Fruit fly (Drosophila melanogaster): Measurements from ENCODE around the gene CG11841.
A peak's percentile ranks its signal among the peaks of the same experiment; 100 is the strongest.

The CG11841 gene

dm6 chr3R:29063207-29063920 lies 12.5 kb downstream of the CG11841 start (continued):
- TF ChIP-seq Mrtf (GFP tag; IDR thresholded peaks at IDR 0.05) (no peak), Max (GFP tag; optimal IDR thresholded peaks at IDR 0.05) (peak; percentile 45), tio (GFP tag; optimal IDR thresholded peaks at IDR 0.05) (no peak), CG9876 (GFP tag; optimal IDR thresholded peaks at IDR 0.05) (peak; percentile 14), Atf-2 (GFP tag; optimal IDR thresholded peaks at IDR 0.05) (no peak), CG13775 (GFP tag; optimal IDR thresholded peaks at IDR 0.05) (peak; percentile 83), toy (GFP tag; IDR thresholded peaks at IDR 0.05) (no peak), br (optimal IDR thresholded peaks at IDR 0.05) (no peak), CG18262 (tag; optimal IDR thresholded peaks at IDR 0.05) (peak; percentile 84), D19B (GFP tag; optimal IDR thresholded peaks at IDR 0.05) (peak; percentile 70), CG7745 (tag; optimal IDR thresholded peaks at IDR 0.05) (no peak), CG17359 (tag; optimal IDR thresholded peaks at IDR 0.05) (peak; percentile 75), CG9817 (tag; optimal IDR thresholded peaks at IDR 0.05) (peak; percentile 85), CG14667 (GFP tag; IDR thresholded peaks at IDR 0.05) (no peak), Spps (tag; optimal IDR thresholded peaks at IDR 0.05) (no peak), Sry-β (GFP tag; optimal IDR thresholded peaks at IDR 0.05) (peak; percentile 41), Side (GFP tag; optimal IDR thresholded peaks at IDR 0.05) (peak; percentile 21), exex (tag; optimal IDR thresholded peaks at IDR 0.05) (peak; percentile 13), CG13624 (GFP tag; optimal IDR thresholded peaks at IDR 0.05) (peak; percentile 59), Taf1 (GFP tag; IDR thresholded peaks at IDR 0.05) (no peak), CG14965 (GFP tag; optimal IDR thresholded peaks at IDR 0.05; ENCODE audit: borderline replicate concordance) (no peak), CG9932 (GFP tag; IDR thresholded peaks at IDR 0.05) (no peak), HmgD (GFP tag; optimal IDR thresholded peaks at IDR 0.05) (peak; percentile 54), pita (GFP tag; optimal IDR thresholded peaks at IDR 0.05) (no peak), CG17328 (GFP tag; IDR thresholded peaks at IDR 0.05) (no peak), chm (GFP tag; IDR thresholded peaks at IDR 0.05) (no peak), zfh2 (GFP tag; optimal IDR thresholded peaks at IDR 0.05) (peak; percentile 30), cas (GFP tag; IDR thresholded peaks at IDR 0.05) (no peak), CG6791 (GFP tag; IDR thresholded peaks at IDR 0.05; ENCODE audit: partially characterized antibody) (no peak), ap (GFP tag; IDR thresholded peaks at IDR 0.05) (no peak), CG2712 (tag; optimal IDR thresholded peaks at IDR 0.05) (peak; percentile 82), unc-4 (GFP tag; IDR thresholded peaks at IDR 0.05; ENCODE audit: partially characterized antibody) (no peak), jumu (GFP tag; optimal IDR thresholded peaks at IDR 0.05) (peak; percentile 2), zen2 (GFP tag; IDR thresholded peaks at IDR 0.05; ENCODE audit: partially characterized antibody) (no peak), sc (optimal IDR thresholded peaks at IDR 0.05) (no peak), sc (GFP tag; optimal IDR thresholded peaks at IDR 0.05) (peak; percentile 63), CG2875 (GFP tag; optimal IDR thresholded peaks at IDR 0.05) (peak; percentile 31), fd64A (GFP tag; optimal IDR thresholded peaks at IDR 0.05) (no peak), hth (optimal IDR thresholded peaks at IDR 0.05) (no peak), her (GFP tag; optimal IDR thresholded peaks at IDR 0.05) (peak; percentile 59), mld (GFP tag; IDR thresholded peaks at IDR 0.05; ENCODE audit: partially characterized antibody) (no peak), sna (GFP tag; IDR thresholded peaks at IDR 0.05; ENCODE audit: partially characterized antibody) (no peak), Dbx (GFP tag; IDR thresholded peaks at IDR 0.05) (no peak), Lim3 (GFP tag; IDR thresholded peaks at IDR 0.05) (no peak), CG3847 (GFP tag; IDR thresholded peaks at IDR 0.05) (no peak), fd102C (GFP tag; optimal IDR thresholded peaks at IDR 0.05) (no peak), da (GFP tag; optimal IDR thresholded peaks at IDR 0.05) (peak; percentile 41), CG1603 (tag; optimal IDR thresholded peaks at IDR 0.05) (peak; percentile 64), GATAe (GFP tag; conservative IDR thresholded peaks at IDR 0.05) (no peak), pb (GFP tag; optimal IDR thresholded peaks at IDR 0.05) (no peak), Doc2 (GFP tag; IDR thresholded peaks at IDR 0.05) (no peak)
